Worm (Caenorhabditis elegans) whole organism, L3 larva: ENCODE results near the gene ubl-1.

Experiments used
- R02D3.7 ChIP-seq: fragments of 150-350 bp; optimal IDR thresholded peaks from 2 replicates; lab custom pipeline; 2014; ENCODE audit warnings: missing biosample characterization, missing genetic modification characterization
- ZK546.5 ChIP-seq: sonication (generic microtip); optimal IDR thresholded peaks from 2 replicates; lab custom pipeline; 2017; ENCODE audit warnings: missing biosample characterization, missing genetic modification characterization
- ceh-28 ChIP-seq: fragments of 150-350 bp; optimal IDR thresholded peaks from 2 replicates; lab custom pipeline; 2014; ENCODE audit warnings: missing biosample characterization, missing genetic modification reagents, missing genetic modification characterization
- ceh-82 ChIP-seq: fragments of 150-350 bp; optimal IDR thresholded peaks from 2 replicates; lab custom pipeline; 2014; ENCODE audit warnings: missing biosample characterization, missing genetic modification characterization
- ceh-9 ChIP-seq: sonication (generic microtip); optimal IDR thresholded peaks from 2 replicates; lab custom pipeline; 2018; ENCODE audit warnings: missing biosample characterization, missing genetic modification characterization
- daf-12 ChIP-seq: fragments of 150-350 bp; optimal IDR thresholded peaks from 2 replicates; lab custom pipeline; 2014; ENCODE audit warnings: missing biosample characterization, missing genetic modification reagents, missing genetic modification characterization
- egl-27 ChIP-seq: sonication (generic microtip); optimal IDR thresholded peaks from 4 replicates; lab custom pipeline; 2017; ENCODE audit warnings: missing biosample characterization, missing genetic modification reagents, missing genetic modification characterization
- egl-5 ChIP-seq: fragments of 150-350 bp; optimal IDR thresholded peaks from 2 replicates; lab custom pipeline; 2017; ENCODE audit warnings: missing biosample characterization, missing genetic modification reagents, missing genetic modification characterization, inconsistent platforms
- elt-1 ChIP-seq: fragments of 150-350 bp; optimal IDR thresholded peaks from 2 replicates; lab custom pipeline; 2014; ENCODE audit warnings: missing biosample characterization, missing genetic modification characterization
- elt-2 ChIP-seq: sonication (generic microtip); optimal IDR thresholded peaks from 2 replicates; lab custom pipeline; 2016; ENCODE audit warnings: missing genetic modification reagents, mild to moderate bottlenecking, missing genetic modification characterization, missing compliant biosample characterization
- elt-3 ChIP-seq, 3 experiments: fragments of 150-350 bp in 1 of 3; sonication (generic microtip) in 2 of 3; optimal IDR thresholded peaks; 2 replicates in 2 of 3; 4 replicates in 1 of 3; lab custom pipeline; 2014 to 2017; ENCODE audit warnings: missing biosample characterization in 3 of 3, missing genetic modification characterization in 3 of 3
- fkh-2 ChIP-seq: fragments of 150-350 bp; optimal IDR thresholded peaks from 2 replicates; lab custom pipeline; 2014; ENCODE audit warnings: missing biosample characterization, missing genetic modification reagents, missing genetic modification characterization
- jun-1 ChIP-seq: fragments of 150-350 bp; optimal IDR thresholded peaks from 2 replicates; lab custom pipeline; 2014; ENCODE audit warnings: missing biosample characterization, missing genetic modification reagents, missing genetic modification characterization
- lin-15B ChIP-seq: fragments of 150-350 bp; optimal IDR thresholded peaks from 2 replicates; lab custom pipeline; 2014; ENCODE audit warnings: missing biosample characterization, missing genetic modification characterization
- lsy-12 ChIP-seq: sonication (generic microtip); optimal IDR thresholded peaks from 2 replicates; lab custom pipeline; 2016; ENCODE audit warnings: mild to moderate bottlenecking, missing genetic modification characterization, missing compliant biosample characterization
- mdl-1 ChIP-seq: fragments of 150-350 bp; optimal IDR thresholded peaks from 2 replicates; lab custom pipeline; 2014; ENCODE audit warnings: missing biosample characterization, missing genetic modification characterization
- nfya-1 ChIP-seq: sonication (generic microtip); optimal IDR thresholded peaks from 2 replicates; lab custom pipeline; 2017; ENCODE audit warnings: missing genetic modification characterization, mild to moderate bottlenecking, missing compliant biosample characterization, antibody characterized with exemption, moderate library complexity; ENCODE audit not compliant: insufficient read depth
- nhr-11 ChIP-seq: fragments of 150-350 bp; optimal IDR thresholded peaks from 2 replicates; lab custom pipeline; 2014; ENCODE audit warnings: missing biosample characterization, missing genetic modification characterization
- nhr-12 ChIP-seq: fragments of 150-350 bp; optimal IDR thresholded peaks from 2 replicates; lab custom pipeline; 2014; ENCODE audit warnings: missing biosample characterization, missing genetic modification characterization
- nhr-23 ChIP-seq: fragments of 150-350 bp; optimal IDR thresholded peaks from 2 replicates; lab custom pipeline; 2014; ENCODE audit warnings: missing biosample characterization, missing genetic modification reagents, missing genetic modification characterization
- nhr-237 ChIP-seq: fragments of 150-350 bp; optimal IDR thresholded peaks from 2 replicates; lab custom pipeline; 2014; ENCODE audit warnings: missing biosample characterization, missing genetic modification characterization
- nhr-25 ChIP-seq: sonication (generic microtip); optimal IDR thresholded peaks from 2 replicates; lab custom pipeline; 2017; ENCODE audit warnings: missing biosample characterization, missing genetic modification characterization
- nhr-28 ChIP-seq: fragments of 150-350 bp; optimal IDR thresholded peaks from 2 replicates; lab custom pipeline; 2014; ENCODE audit warnings: missing biosample characterization, missing genetic modification characterization
- nhr-43 ChIP-seq: sonication (generic microtip); optimal IDR thresholded peaks from 2 replicates; lab custom pipeline; 2016; ENCODE audit warnings: mild to moderate bottlenecking, missing genetic modification characterization, missing compliant biosample characterization; ENCODE audit not compliant: poor library complexity, severe bottlenecking
- nhr-67 ChIP-seq: fragments of 150-350 bp; optimal IDR thresholded peaks from 2 replicates; lab custom pipeline; 2014; ENCODE audit warnings: missing biosample characterization, missing genetic modification characterization
- nhr-76 ChIP-seq: fragments of 150-350 bp; sonication (generic microtip); optimal IDR thresholded peaks from 5 replicates; lab custom pipeline; 2014; ENCODE audit warnings: missing biosample characterization, missing genetic modification characterization
- nhr-77 ChIP-seq: fragments of 150-350 bp; optimal IDR thresholded peaks from 2 replicates; lab custom pipeline; 2014; ENCODE audit warnings: missing biosample characterization, missing genetic modification characterization
- pha-4 ChIP-seq: fragments of 150-350 bp; optimal IDR thresholded peaks from 2 replicates; lab custom pipeline; 2014; ENCODE audit warnings: missing biosample characterization, missing genetic modification reagents, missing genetic modification characterization
- sea-2 ChIP-seq: fragments of 150-350 bp; sonication (generic microtip); optimal IDR thresholded peaks from 4 replicates; lab custom pipeline; 2014; ENCODE audit warnings: missing biosample characterization, missing genetic modification reagents, missing genetic modification characterization
- snpc-4 ChIP-seq: fragments of 150-350 bp; optimal IDR thresholded peaks from 2 replicates; lab custom pipeline; 2014; ENCODE audit warnings: missing biosample characterization, missing genetic modification characterization
- tbx-2 ChIP-seq: sonication (generic microtip); optimal IDR thresholded peaks from 2 replicates; lab custom pipeline; 2016; ENCODE audit warnings: mild to moderate bottlenecking, missing genetic modification characterization, missing compliant biosample characterization
- unc-39 ChIP-seq: sonication (generic microtip); optimal IDR thresholded peaks from 4 replicates; lab custom pipeline; 2017; ENCODE audit warnings: missing biosample characterization, missing genetic modification characterization
- unc-62 ChIP-seq: fragments of 150-350 bp; sonication (generic microtip); optimal IDR thresholded peaks from 4 replicates; lab custom pipeline; 2014; ENCODE audit warnings: missing biosample characterization, missing genetic modification reagents, missing genetic modification characterization
- ztf-11 ChIP-seq: fragments of 150-350 bp; optimal IDR thresholded peaks from 2 replicates; lab custom pipeline; 2014; ENCODE audit warnings: missing biosample characterization, missing genetic modification characterization

Gene ubl-1

DNA sequence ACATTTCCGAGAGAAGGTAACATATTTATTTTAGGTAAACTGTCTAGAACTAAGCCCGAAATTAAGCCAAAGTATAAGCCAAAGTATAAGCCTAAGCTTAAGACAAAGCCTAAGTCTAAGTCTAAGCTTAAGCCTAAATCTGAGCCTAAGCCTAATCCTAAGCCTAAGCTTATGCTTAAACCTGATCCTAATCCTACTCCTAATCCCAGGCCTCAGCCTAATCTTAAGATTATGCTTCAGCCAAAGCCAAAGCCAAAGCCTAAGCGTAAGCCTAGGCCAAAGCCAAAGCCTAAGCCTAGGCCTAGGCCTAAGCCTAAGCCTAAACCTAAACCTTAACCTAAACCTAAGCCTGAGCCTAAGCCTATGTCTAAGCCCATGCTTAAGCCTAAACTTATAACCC, 12.2 kb upstream of the ubl-1 start:
- no peak for TF ChIP-seq nhr-28 (tag; lab: Kevin White, UChicago)
- no peak for TF ChIP-seq lin-15B (tag; lab: Kevin White, UChicago)
- TF ChIP-seq fkh-2 (tag; lab: Kevin White, UChicago) = no peak
- no peak for TF ChIP-seq nhr-76 (tag; lab: Kevin White, UChicago)
- no peak for TF ChIP-seq nfya-1 (tag; lab: Kevin White, UChicago)
- TF ChIP-seq mdl-1 (tag; lab: Kevin White, UChicago) = no peak
- TF ChIP-seq egl-27 (tag; lab: Kevin White, UChicago) = no peak
- TF ChIP-seq nhr-43 (tag; lab: Kevin White, UChicago) = no peak
- TF ChIP-seq nhr-11 (tag; lab: Kevin White, UChicago) = no peak
- no peak for TF ChIP-seq elt-3 (tag; optimal IDR thresholded peaks at IDR 0.05; lab: Kevin White, UChicago)
- no peak for TF ChIP-seq elt-1 (tag; lab: Kevin White, UChicago)
- TF ChIP-seq unc-39 = no peak
- TF ChIP-seq ZK546.5 = no peak
- no peak for TF ChIP-seq nhr-67
- no peak for TF ChIP-seq sea-2 (GFP tag; lab: Kevin White, UChicago)
- no peak for TF ChIP-seq tbx-2 (tag; lab: Kevin White, UChicago)
- no peak for TF ChIP-seq elt-2 (tag; lab: Kevin White, UChicago)

DNA sequence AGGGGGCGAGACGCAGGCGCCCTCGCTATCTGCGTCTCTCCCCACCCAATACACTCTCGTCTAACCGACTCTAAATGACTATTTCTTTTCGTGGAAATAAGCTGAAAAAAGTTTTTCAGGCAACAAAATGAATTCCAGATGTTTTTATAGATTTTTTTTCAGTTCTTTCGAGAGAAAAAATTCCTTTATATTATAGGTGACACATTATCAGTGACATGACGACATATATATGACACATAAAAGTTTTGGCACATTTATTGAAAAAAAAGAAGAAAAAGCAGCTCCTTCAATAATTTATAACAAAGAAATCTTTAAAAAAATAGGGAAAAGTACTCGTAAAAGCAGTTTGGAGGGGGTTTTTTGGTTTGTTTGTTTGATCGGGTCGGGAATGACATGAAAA, 7.8 kb upstream of the ubl-1 start, which contains the start of gene fipr-29:
Gene fipr-29 (minus strand): TSS at position 101 of the 400 bp plus-strand sequence.
- TF ChIP-seq lsy-12 (tag; lab: Kevin White, UChicago) (no peak), unc-62 (GFP tag; lab: Kevin White, UChicago) (no peak)

DNA sequence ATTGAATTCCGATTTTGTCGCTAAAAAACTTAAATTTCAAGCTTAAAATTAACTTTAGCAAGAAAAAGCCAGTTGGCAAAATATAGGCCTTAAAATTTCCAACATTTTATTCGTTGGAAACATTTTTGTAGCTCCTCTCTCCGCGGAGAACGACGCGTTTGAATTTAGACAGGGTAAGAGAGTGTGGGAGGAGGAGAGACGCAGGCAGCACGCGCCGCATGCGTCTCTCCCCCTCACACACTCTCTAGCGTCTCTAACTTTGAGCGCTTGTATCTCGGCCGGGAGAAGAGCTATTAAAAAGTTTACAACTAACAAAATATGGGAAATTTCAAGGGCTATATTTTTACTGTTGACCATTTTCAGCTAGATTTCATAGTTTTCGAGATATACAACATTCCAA, 6.8 kb upstream of the ubl-1 start:
- TF ChIP-seq ceh-82 (tag; lab: Kevin White, UChicago) (no peak), jun-1 (no peak), unc-39 (no peak), nhr-43 (tag; lab: Kevin White, UChicago) (no peak), tbx-2 (tag; lab: Kevin White, UChicago) (no peak), egl-5 (tag; lab: Kevin White, UChicago) (no peak), daf-12 (tag; lab: Kevin White, UChicago) (no peak), ceh-28 (tag; lab: Kevin White, UChicago) (no peak), ztf-11 (tag; lab: Kevin White, UChicago) (no peak), ceh-9 (tag; lab: Kevin White, UChicago) (no peak), pha-4 (no peak), nhr-77 (no peak), snpc-4 (tag; lab: Kevin White, UChicago) (no peak), R02D3.7 (tag; lab: Kevin White, UChicago) (no peak), sea-2 (GFP tag; lab: Kevin White, UChicago) (no peak), egl-27 (tag; lab: Kevin White, UChicago) (no peak)

DNA sequence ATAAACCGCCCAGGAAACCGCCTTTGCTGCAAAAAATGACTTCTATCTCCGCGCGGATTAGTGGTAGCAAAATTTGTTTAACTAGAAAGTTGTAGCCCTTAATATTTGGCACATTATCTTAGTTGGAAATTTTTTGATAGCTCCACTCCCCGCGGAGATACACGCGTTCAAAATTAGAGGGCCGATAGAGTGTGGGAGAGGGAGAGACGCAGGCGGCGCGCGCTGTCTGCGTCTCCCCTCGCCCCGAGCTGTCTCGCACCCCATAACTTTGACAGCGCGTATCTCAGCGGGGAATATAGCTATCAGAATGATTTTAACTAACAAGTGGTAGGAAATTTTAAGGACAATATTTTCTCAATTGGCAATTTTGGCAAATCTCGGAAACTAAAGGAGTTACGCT, 5.0 kb upstream of the ubl-1 start:
- no peak for TF ChIP-seq ceh-82 (tag; lab: Kevin White, UChicago)
- no peak for TF ChIP-seq nhr-23
- no peak for TF ChIP-seq egl-5 (tag; lab: Kevin White, UChicago)
- TF ChIP-seq nhr-12 (tag; lab: Kevin White, UChicago) = no peak
- TF ChIP-seq snpc-4 (tag; lab: Kevin White, UChicago) = no peak
- no peak for TF ChIP-seq nhr-25
- TF ChIP-seq nhr-237 = no peak

DNA sequence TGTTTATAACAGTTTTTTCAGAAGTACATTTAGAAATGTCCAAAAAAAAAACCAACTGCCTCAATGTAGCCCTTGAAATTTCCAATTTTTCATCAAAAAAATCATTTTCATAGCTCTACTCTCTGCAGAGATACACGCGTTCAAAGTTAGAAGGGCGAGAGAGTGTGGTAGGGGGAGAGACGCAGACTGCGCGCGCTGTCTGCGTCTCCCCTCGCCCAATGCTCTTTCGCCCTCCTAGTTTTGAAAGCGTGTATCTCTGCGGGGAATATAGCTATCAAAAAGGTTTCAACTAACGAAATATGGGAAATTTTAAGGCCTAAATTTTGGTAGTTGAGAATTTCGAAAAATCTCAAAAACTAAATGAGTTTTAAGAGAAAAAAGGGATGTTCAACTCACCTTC, 4.5 kb upstream of the ubl-1 start:
- TF ChIP-seq nhr-25 (no peak), nhr-28 (tag; lab: Kevin White, UChicago) (no peak), egl-27 (tag; lab: Kevin White, UChicago) (no peak), elt-1 (tag; lab: Kevin White, UChicago) (no peak), nhr-43 (tag; lab: Kevin White, UChicago) (no peak), mdl-1 (tag; lab: Kevin White, UChicago) (no peak), daf-12 (tag; lab: Kevin White, UChicago) (no peak), pha-4 (no peak), nhr-67 (no peak), nhr-11 (tag; lab: Kevin White, UChicago) (no peak)
